Fruit fly (Drosophila melanogaster) whole organism, embryonic: ENCODE data around the gene osp.
A peak's percentile ranks its signal among the peaks of the same experiment; 100 is the strongest.

Experiments used
- ATbp ChIP-seq: fragments of 200-800 bp; sonication (Bioruptor generic); optimal IDR thresholded peaks from 2 replicates; lab custom pipeline; 2017; ENCODE audit warnings: missing biosample characterization, mild to moderate bottlenecking, missing genetic modification characterization, missing genetic modification reagents
- Antp ChIP-seq: fragments of 200-800 bp; sonication (Bioruptor generic); optimal IDR thresholded peaks from 3 replicates; lab custom pipeline; 2016; ENCODE audit warnings: missing biosample characterization, missing genetic modification characterization
- Asciz ChIP-seq: fragments of 200-800 bp; sonication (Bioruptor generic); optimal IDR thresholded peaks from 2 replicates; lab custom pipeline; 2017; ENCODE audit warnings: missing biosample characterization, mild to moderate bottlenecking, missing genetic modification characterization, missing genetic modification reagents
- Bteb2 ChIP-seq: fragments of 200-800 bp; sonication (Bioruptor generic); optimal IDR thresholded peaks from 2 replicates; lab custom pipeline; 2016; ENCODE audit warnings: missing biosample characterization, missing genetic modification characterization
- CG11093 ChIP-seq: fragments of 200-800 bp; sonication (Bioruptor generic); IDR thresholded peaks from 3 replicates; pipeline ENCODE4 v1.3.6; 2022; ENCODE audit warnings: missing biosample characterization, missing genetic modification characterization
- CG13624 ChIP-seq: fragments of 200-800 bp; sonication (Bioruptor generic); optimal IDR thresholded peaks from 2 replicates; lab custom pipeline; 2016; ENCODE audit warnings: missing biosample characterization, missing genetic modification characterization
- CG1603 ChIP-seq: fragments of 200-800 bp; sonication (Bioruptor generic); optimal IDR thresholded peaks from 2 replicates; lab custom pipeline; 2019; ENCODE audit warnings: missing biosample characterization, mild to moderate bottlenecking, missing genetic modification characterization, moderate library complexity
- CG17186 ChIP-seq: fragments of 200-800 bp; sonication (Bioruptor generic); optimal IDR thresholded peaks from 3 replicates; lab custom pipeline; 2017; ENCODE audit warnings: missing biosample characterization, missing genetic modification reagents, missing genetic modification characterization
- CG18764 ChIP-seq: fragments of 200-800 bp; sonication (Bioruptor generic); optimal IDR thresholded peaks from 3 replicates; lab custom pipeline; 2016; ENCODE audit warnings: missing biosample characterization, missing genetic modification characterization
- CG3407 ChIP-seq: fragments of 200-800 bp; sonication (Bioruptor generic); optimal IDR thresholded peaks from 2 replicates; lab custom pipeline; 2018; ENCODE audit warnings: missing biosample characterization, mild to moderate bottlenecking, missing genetic modification characterization
- CG4404 ChIP-seq: fragments of 200-800 bp; sonication (Bioruptor generic); IDR thresholded peaks from 2 replicates; pipeline ENCODE4 v1.3.6; 2022; ENCODE audit warnings: missing biosample characterization, missing genetic modification characterization
- CG4617 ChIP-seq: fragments of 200-800 bp; sonication (Bioruptor generic); optimal IDR thresholded peaks from 3 replicates; lab custom pipeline; 2016; ENCODE audit warnings: missing biosample characterization, missing genetic modification characterization, borderline replicate concordance
- CG6654 ChIP-seq: fragments of 200-800 bp; sonication (Bioruptor generic); optimal IDR thresholded peaks from 2 replicates; lab custom pipeline; 2017; ENCODE audit warnings: missing biosample characterization, mild to moderate bottlenecking, missing genetic modification characterization
- CG7271 ChIP-seq: fragments of 200-800 bp; sonication (Bioruptor generic); optimal IDR thresholded peaks from 2 replicates; lab custom pipeline; 2018; ENCODE audit warnings: missing biosample characterization, mild to moderate bottlenecking, missing genetic modification characterization, moderate library complexity
- CG7372 ChIP-seq: fragments of 200-800 bp; sonication (Bioruptor generic); IDR thresholded peaks from 2 replicates; pipeline ENCODE4 v1.3.6; 2022; ENCODE audit warnings: missing biosample characterization, missing genetic modification characterization
- CG7745 ChIP-seq: fragments of 200-800 bp; sonication (Bioruptor generic); optimal IDR thresholded peaks from 2 replicates; lab custom pipeline; 2018; ENCODE audit warnings: missing biosample characterization, mild to moderate bottlenecking, missing genetic modification characterization, moderate library complexity
- CG7963 ChIP-seq: fragments of 200-800 bp; sonication (Bioruptor generic); IDR thresholded peaks from 3 replicates; pipeline ENCODE4 v1.3.6; 2022; ENCODE audit warnings: missing biosample characterization, missing genetic modification characterization; ENCODE audit not compliant: partially characterized antibody
- CG8281 ChIP-seq: fragments of 200-800 bp; sonication (Bioruptor generic); optimal IDR thresholded peaks from 2 replicates; lab custom pipeline; 2018; ENCODE audit warnings: missing biosample characterization, mild to moderate bottlenecking, missing genetic modification characterization, moderate library complexity
- Doc3 ChIP-seq: fragments of 200-800 bp; sonication (Bioruptor generic); IDR thresholded peaks from 3 replicates; pipeline ENCODE4 v1.3.6; 2022; ENCODE audit warnings: missing biosample characterization, missing genetic modification characterization; ENCODE audit not compliant: partially characterized antibody
- Dref ChIP-seq: fragments of 200-800 bp; sonication (Bioruptor generic); IDR thresholded peaks from 2 replicates; pipeline ENCODE4 v1.3.6; 2022; ENCODE audit warnings: missing biosample characterization, missing genetic modification characterization
- E2f1 ChIP-seq: fragments of 200-800 bp; sonication (Bioruptor generic); IDR thresholded peaks from 2 replicates; pipeline ENCODE4 v1.3.6; 2022; ENCODE audit warnings: missing biosample characterization, missing genetic modification characterization
- Mad ChIP-seq: fragments of 200-800 bp; sonication (Bioruptor generic); optimal IDR thresholded peaks from 2 replicates; lab custom pipeline; 2016; ENCODE audit warnings: missing biosample characterization, missing genetic modification characterization
- Optix ChIP-seq: fragments of 200-800 bp; sonication (Bioruptor generic); IDR thresholded peaks from 3 replicates; pipeline ENCODE4 v1.3.6; 2022; ENCODE audit warnings: missing biosample characterization, missing genetic modification characterization
- Sox102F ChIP-seq: fragments of 200-800 bp; sonication (Bioruptor generic); optimal IDR thresholded peaks from 2 replicates; lab custom pipeline; 2018; ENCODE audit warnings: missing biosample characterization, mild to moderate bottlenecking, missing genetic modification characterization, moderate library complexity
- Xrp1 ChIP-seq: fragments of 200-800 bp; sonication (Bioruptor generic); IDR thresholded peaks from 2 replicates; pipeline ENCODE4 v1.3.6; 2022; ENCODE audit warnings: missing biosample characterization, missing genetic modification characterization
- amos ChIP-seq: fragments of 200-800 bp; sonication (Bioruptor generic); IDR thresholded peaks from 2 replicates; pipeline ENCODE4 v1.3.6; 2022; ENCODE audit warnings: missing biosample characterization, missing genetic modification characterization; ENCODE audit not compliant: partially characterized antibody
- ase ChIP-seq: fragments of 200-800 bp; sonication (Bioruptor generic); IDR thresholded peaks from 3 replicates; pipeline ENCODE4 v1.3.6; 2022; ENCODE audit warnings: missing biosample characterization, missing genetic modification characterization
- bcd ChIP-seq: fragments of 200-800 bp; sonication (Bioruptor generic); optimal IDR thresholded peaks from 2 replicates; lab custom pipeline; 2017; ENCODE audit warnings: missing biosample characterization, mild to moderate bottlenecking, missing genetic modification characterization
- caup ChIP-seq: fragments of 200-800 bp; sonication (Bioruptor generic); optimal IDR thresholded peaks from 3 replicates; lab custom pipeline; 2017; ENCODE audit warnings: missing biosample characterization, mild to moderate bottlenecking, missing genetic modification characterization, moderate library complexity; ENCODE audit not compliant: severe bottlenecking
- crol ChIP-seq: fragments of 200-800 bp; sonication (Bioruptor generic); IDR thresholded peaks from 2 replicates; pipeline ENCODE4 v1.3.6; 2022; ENCODE audit warnings: missing biosample characterization, missing genetic modification characterization
- dysf ChIP-seq: fragments of 200-800 bp; sonication (Bioruptor generic); IDR thresholded peaks from 3 replicates; pipeline ENCODE4 v1.3.6; 2022; ENCODE audit warnings: missing biosample characterization, missing genetic modification characterization
- ems ChIP-seq: fragments of 200-800 bp; sonication (Bioruptor generic); optimal IDR thresholded peaks from 3 replicates; lab custom pipeline; 2016; ENCODE audit warnings: missing biosample characterization, missing genetic modification characterization
- ewg ChIP-seq: fragments of 200-800 bp; sonication (Bioruptor generic); optimal IDR thresholded peaks from 3 replicates; lab custom pipeline; 2017; ENCODE audit warnings: mild to moderate bottlenecking, missing biosample characterization, missing genetic modification reagents, missing genetic modification characterization
- eyg ChIP-seq: fragments of 200-800 bp; sonication (Bioruptor generic); optimal IDR thresholded peaks from 3 replicates; lab custom pipeline; 2016; ENCODE audit warnings: missing biosample characterization, missing genetic modification characterization
- fru ChIP-seq: fragments of >200 bp; optimal IDR thresholded peaks from 2 replicates; lab custom pipeline; 2017
- gem ChIP-seq: fragments of 200-800 bp; sonication (Bioruptor generic); optimal IDR thresholded peaks from 2 replicates; lab custom pipeline; 2019; ENCODE audit warnings: missing biosample characterization, mild to moderate bottlenecking, missing genetic modification characterization, moderate library complexity
- ken ChIP-seq: fragments of 200-800 bp; sonication (Bioruptor generic); IDR thresholded peaks from 3 replicates; pipeline ENCODE4 v1.3.6; 2022; ENCODE audit warnings: missing biosample characterization, missing genetic modification characterization
- kni ChIP-seq: fragments of 200-800 bp; sonication (Bioruptor generic); optimal IDR thresholded peaks from 3 replicates; lab custom pipeline; 2017; ENCODE audit warnings: mild to moderate bottlenecking, missing biosample characterization, missing genetic modification reagents, missing genetic modification characterization
- lbe ChIP-seq: fragments of 200-800 bp; sonication (Bioruptor generic); optimal IDR thresholded peaks from 2 replicates; lab custom pipeline; 2016; ENCODE audit warnings: missing biosample characterization, mild to moderate bottlenecking, missing genetic modification characterization
- mirr ChIP-seq: fragments of 200-800 bp; sonication (Bioruptor generic); optimal IDR thresholded peaks from 3 replicates; lab custom pipeline; 2018; ENCODE audit warnings: missing biosample characterization, mild to moderate bottlenecking, missing genetic modification characterization
- odd ChIP-seq: fragments of 200-800 bp; sonication (Bioruptor generic); optimal IDR thresholded peaks from 2 replicates; lab custom pipeline; 2017; ENCODE audit warnings: missing biosample characterization, mild to moderate bottlenecking, missing genetic modification characterization
- repo ChIP-seq: fragments of 200-800 bp; sonication (Bioruptor generic); optimal IDR thresholded peaks from 2 replicates; lab custom pipeline; 2016; ENCODE audit warnings: missing biosample characterization, missing genetic modification characterization
- run ChIP-seq: fragments of 200-800 bp; sonication (Bioruptor generic); optimal IDR thresholded peaks from 3 replicates; lab custom pipeline; 2018; ENCODE audit warnings: missing biosample characterization, mild to moderate bottlenecking, missing genetic modification characterization
- salm ChIP-seq: fragments of 200-800 bp; sonication (Bioruptor generic); optimal IDR thresholded peaks from 2 replicates; lab custom pipeline; 2018; ENCODE audit warnings: missing biosample characterization, mild to moderate bottlenecking, missing genetic modification characterization
- sc ChIP-seq, 3 experiments: fragments of >200 bp in 2 of 3; fragments of 200-800 bp in 1 of 3; sonication (Bioruptor generic) in 1 of 3; optimal IDR thresholded peaks; 2 replicates in 2 of 3; 3 replicates in 1 of 3; lab custom pipeline; 2017; ENCODE audit warnings: mild to moderate bottlenecking in 1 of 3, missing biosample characterization in 1 of 3, missing genetic modification characterization in 1 of 3, missing genetic modification reagents in 1 of 3
- so ChIP-seq: fragments of 200-800 bp; sonication (Bioruptor generic); IDR thresholded peaks from 3 replicates; pipeline ENCODE4 v1.3.6; 2022; ENCODE audit warnings: missing biosample characterization, missing genetic modification characterization
- stc ChIP-seq: fragments of 200-800 bp; sonication (Bioruptor generic); IDR thresholded peaks from 2 replicates; pipeline ENCODE4 v1.3.6; 2022; ENCODE audit warnings: missing biosample characterization, missing genetic modification characterization
- tgo ChIP-seq: fragments of 200-800 bp; sonication (Bioruptor generic); IDR thresholded peaks from 3 replicates; pipeline ENCODE4 v1.3.6; 2022; ENCODE audit warnings: missing biosample characterization, missing genetic modification characterization
- trem ChIP-seq: fragments of 200-800 bp; optimal IDR thresholded peaks from 3 replicates; lab custom pipeline; 2019; ENCODE audit warnings: missing biosample characterization, mild to moderate bottlenecking, missing genetic modification characterization, moderate library complexity
- twi ChIP-seq: fragments of 200-800 bp; optimal IDR thresholded peaks from 2 replicates; lab custom pipeline; 2019; ENCODE audit warnings: missing biosample characterization, mild to moderate bottlenecking, missing genetic modification characterization, moderate library complexity
- usp ChIP-seq: fragments of >200 bp; optimal IDR thresholded peaks from 2 replicates; lab custom pipeline; 2017; ENCODE audit warnings: missing biosample characterization, missing genetic modification characterization
- vnd ChIP-seq: fragments of 200-800 bp; sonication (Bioruptor generic); IDR thresholded peaks from 3 replicates; pipeline ENCODE4 v1.3.6; 2022; ENCODE audit warnings: missing biosample characterization, missing genetic modification characterization; ENCODE audit not compliant: partially characterized antibody

The osp gene

DNA sequence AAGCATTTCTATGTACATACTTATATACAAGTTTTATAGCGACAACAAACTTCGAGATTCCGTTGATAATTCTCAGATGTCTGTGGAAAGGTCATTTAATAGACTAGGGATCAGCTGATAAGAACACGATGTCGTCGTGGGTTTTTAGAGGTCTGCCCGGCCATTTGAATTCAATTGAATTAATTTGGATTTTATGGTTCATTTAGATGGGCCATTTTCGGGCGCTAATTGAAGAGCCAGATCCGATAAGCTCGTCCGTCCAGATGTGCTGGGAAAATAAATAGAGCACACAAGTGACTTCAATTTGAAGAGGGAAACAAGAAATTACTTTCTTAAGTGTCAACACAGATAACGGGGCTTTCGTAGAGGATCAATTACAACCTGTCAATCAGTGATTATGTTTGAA lies 15.5 kb downstream of the osp start (continued):
- TF ChIP-seq CG8281 (tag; lab: Kevin White, UChicago) (peak; percentile 8), CG7372 (GFP tag; lab: Robert Waterston, UW) (no peak), CG3407 (GFP tag; lab: Kevin White, UChicago) (no peak), vnd (no peak), eyg (no peak), ATbp (no peak), lbe (no peak), ase (GFP tag; lab: Robert Waterston, UW) (no peak), CG7745 (tag; lab: Kevin White, UChicago) (peak; percentile 70), so (no peak), tgo (no peak), CG1603 (tag; lab: Kevin White, UChicago) (no peak), CG7271 (tag; lab: Kevin White, UChicago) (no peak), CG11093 (no peak), Asciz (GFP tag; lab: Kevin White, UChicago) (no peak), CG4404 (GFP tag; lab: Robert Waterston, UW) (no peak), ewg (GFP tag; lab: Kevin White, UChicago) (no peak), amos (GFP tag; lab: Robert Waterston, UW) (no peak), odd (GFP tag; lab: Kevin White, UChicago) (peak; percentile 1), crol (GFP tag; lab: Robert Waterston, UW) (no peak), trem (no peak), usp (GFP tag; lab: Kevin White, UChicago) (no peak), twi (tag; lab: Kevin White, UChicago) (peak; percentile 93), fru (lab: Kevin White, UChicago) (no peak), Bteb2 (GFP tag; lab: Kevin White, UChicago) (no peak), CG18764 (GFP tag; lab: Kevin White, UChicago) (no peak), bcd (no peak), stc (GFP tag; lab: Robert Waterston, UW) (no peak), Xrp1 (GFP tag; lab: Robert Waterston, UW) (no peak), Sox102F (GFP tag; lab: Kevin White, UChicago) (no peak), kni (GFP tag; lab: Kevin White, UChicago) (peak; percentile 74), ken (GFP tag; lab: Robert Waterston, UW) (no peak), gem (tag; lab: Kevin White, UChicago) (no peak), Optix (GFP tag; lab: Robert Waterston, UW) (no peak), run (tag; lab: Kevin White, UChicago) (no peak), Mad (GFP tag; lab: Kevin White, UChicago) (no peak), repo (GFP tag; lab: Kevin White, UChicago) (no peak), sc (optimal IDR thresholded peaks at IDR 0.05; lab: Kevin White, UChicago) (no peak), sc (GFP tag; optimal IDR thresholded peaks at IDR 0.05; lab: Kevin White, UChicago) (no peak), dysf (GFP tag; lab: Robert Waterston, UW) (no peak), CG7963 (GFP tag; lab: Robert Waterston, UW) (no peak), CG13624 (GFP tag; lab: Kevin White, UChicago) (no peak), salm (tag; lab: Kevin White, UChicago) (no peak), CG6654 (GFP tag; lab: Kevin White, UChicago) (no peak), caup (GFP tag; lab: Kevin White, UChicago) (no peak), Dref (GFP tag; lab: Robert Waterston, UW) (no peak), CG17186 (no peak), mirr (GFP tag; lab: Kevin White, UChicago) (peak; percentile 16), Antp (GFP tag; lab: Kevin White, UChicago) (no peak), ems (GFP tag; lab: Kevin White, UChicago) (no peak), E2f1 (GFP tag; lab: Robert Waterston, UW) (no peak), CG4617 (GFP tag; lab: Kevin White, UChicago) (no peak), Doc3 (GFP tag; lab: Robert Waterston, UW) (no peak)
